Fruit fly (Drosophila melanogaster) whole organism, embryonic: ENCODE measurements around the gene CG34301.

ENCODE experiments used
- Gug ChIP-seq: fragments of 200-800 bp; sonication (Bioruptor generic); IDR thresholded peaks from 4 replicates; pipeline ENCODE4 v1.3.6; 2022; ENCODE audit warnings: missing biosample characterization, missing genetic modification characterization
- Hsf ChIP-seq: fragments of 200-800 bp; sonication (Bioruptor generic); optimal IDR thresholded peaks from 3 replicates; lab custom pipeline; 2016; ENCODE audit warnings: missing biosample characterization, missing genetic modification characterization

DNA sequence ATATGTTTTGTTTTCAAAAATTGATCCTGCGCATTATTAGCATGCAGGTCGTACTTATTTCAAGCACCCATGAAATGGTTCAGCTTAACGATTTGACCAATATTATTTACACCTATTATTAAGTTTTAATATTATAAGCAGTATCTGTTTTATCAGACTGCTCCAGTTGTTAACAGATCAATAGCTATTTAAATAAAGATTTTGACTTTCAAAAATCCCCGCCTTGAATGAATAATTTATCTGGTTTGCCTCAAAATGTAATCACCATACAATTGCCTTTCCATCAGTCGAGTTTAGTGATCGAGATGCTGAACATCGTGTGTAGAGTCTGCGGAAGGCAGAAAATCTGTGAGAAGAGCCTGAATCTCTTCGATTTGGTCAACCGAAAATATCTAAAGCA lies 48.1 kb upstream of the CG34301 start, which contains the start of gene ouib:
- TF ChIP-seq Hsf (GFP tag; lab: Kevin White, UChicago), result no peak
- TF ChIP-seq Gug (GFP tag; lab: Robert Waterston, UW), result no peak
